Fruit fly (Drosophila melanogaster): Measurements from ENCODE around the gene Nf1.

Gene Nf1

DNA sequence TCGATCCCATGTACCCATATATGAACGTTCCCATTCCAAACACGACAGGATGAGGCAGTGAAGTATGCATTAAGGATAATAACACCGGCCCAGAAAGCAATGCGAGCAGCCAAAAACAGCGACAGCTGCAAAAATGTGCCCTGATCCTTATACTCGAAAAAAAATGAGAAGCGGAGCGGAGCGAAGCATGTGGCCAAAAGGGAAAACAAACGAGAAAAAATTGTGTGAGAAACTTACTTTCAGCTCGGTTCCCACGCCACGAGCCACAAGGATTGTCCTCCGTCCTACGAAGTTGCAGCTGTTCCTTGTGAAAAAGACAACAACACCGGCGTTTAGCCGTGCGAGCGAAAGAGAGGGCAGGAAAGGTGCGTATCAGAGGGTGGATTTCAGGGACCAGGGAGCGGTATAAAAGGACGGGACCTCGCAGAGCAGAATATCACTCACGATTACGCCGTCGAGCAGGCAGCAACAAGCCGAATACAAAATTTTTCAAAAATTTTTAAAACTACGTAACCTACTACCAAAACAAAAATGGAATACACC lies 57.1 kb downstream of the Nf1 start:
- no peak for TF ChIP-seq fd59A (GFP tag; optimal IDR thresholded peaks at IDR 0.05)
- TF ChIP-seq Eip78C (GFP tag), result peak; percentile 13

dm6 chr3R:26041417-26042101 lies 58.7 kb downstream of the Nf1 start, which contains the start of gene gro:
Gene gro (plus strand): TSS chr3R:26041736.
- TF ChIP-seq achi (GFP tag; optimal IDR thresholded peaks at IDR 0.05) (peak; percentile 63), Gug (GFP tag; IDR thresholded peaks at IDR 0.05) (peak; percentile 62; the same call in 1 of the 2 replicates), acj6 (GFP tag; optimal IDR thresholded peaks at IDR 0.05) (peak; percentile 74), CG7368 (GFP tag; optimal IDR thresholded peaks at IDR 0.05) (no peak), Eip93F (GFP tag; optimal IDR thresholded peaks at IDR 0.05) (peak; percentile 56), CG32006 (GFP tag; optimal IDR thresholded peaks at IDR 0.05) (peak; percentile 20), Eip75B (GFP tag; optimal IDR thresholded peaks at IDR 0.05) (peak; percentile 71), cyc (GFP tag; optimal IDR thresholded peaks at IDR 0.05) (peak; percentile 81), CG6808 (GFP tag; optimal IDR thresholded peaks at IDR 0.05) (no peak), fkh (GFP tag; optimal IDR thresholded peaks at IDR 0.05) (no peak), pdm3 (GFP tag; optimal IDR thresholded peaks at IDR 0.05) (peak; percentile 84), Sox102F (GFP tag; optimal IDR thresholded peaks at IDR 0.05) (peak; percentile 41), eg (GFP tag; IDR thresholded peaks at IDR 0.05) (peak; percentile 66), Hr4 (GFP tag; optimal IDR thresholded peaks at IDR 0.05) (peak; percentile 76), CG15336 (GFP tag; IDR thresholded peaks at IDR 0.05) (peak; percentile 54; the same call in 1 of the 2 replicates), Sox14 (GFP tag; optimal IDR thresholded peaks at IDR 0.05) (peak; percentile 60), CG3032 (tag; optimal IDR thresholded peaks at IDR 0.05) (peak; percentile 67), topi (GFP tag; optimal IDR thresholded peaks at IDR 0.05) (peak; percentile 73), lz (GFP tag; optimal IDR thresholded peaks at IDR 0.05) (peak; percentile 73), dsx (GFP tag; optimal IDR thresholded peaks at IDR 0.05; ENCODE audit: poor library complexity, severe bottlenecking) (no peak), CG6854 (GFP tag; optimal IDR thresholded peaks at IDR 0.05) (peak; percentile 57), CG10669 (GFP tag; optimal IDR thresholded peaks at IDR 0.05) (peak; percentile 55), fd59A (GFP tag; optimal IDR thresholded peaks at IDR 0.05) (no peak), CG31627 (GFP tag; optimal IDR thresholded peaks at IDR 0.05) (peak; percentile 76), CG8319 (GFP tag; optimal IDR thresholded peaks at IDR 0.05) (no peak), salr (GFP tag; optimal IDR thresholded peaks at IDR 0.05) (peak in 1 of 2 experiments; percentile 29), Hr39 (GFP tag; optimal IDR thresholded peaks at IDR 0.05) (peak; percentile 77), Hr38 (GFP tag; optimal IDR thresholded peaks at IDR 0.05) (no peak), CG6276 (GFP tag; optimal IDR thresholded peaks at IDR 0.05) (no peak), ss (GFP tag; optimal IDR thresholded peaks at IDR 0.05) (no peak), Blimp-1 (GFP tag; optimal IDR thresholded peaks at IDR 0.05) (no peak), CG10631 (GFP tag; optimal IDR thresholded peaks at IDR 0.05) (peak; percentile 81), CG11294 (GFP tag; IDR thresholded peaks at IDR 0.05) (no peak; the same call in 1 of the 2 replicates), net (GFP tag; optimal IDR thresholded peaks at IDR 0.05) (peak; percentile 26), Smox (GFP tag; optimal IDR thresholded peaks at IDR 0.05) (peak; percentile 72), OdsH (GFP tag; optimal IDR thresholded peaks at IDR 0.05) (peak; percentile 79), fd85E (GFP tag; optimal IDR thresholded peaks at IDR 0.05) (peak; percentile 31), spab (GFP tag; optimal IDR thresholded peaks at IDR 0.05) (no peak), Sox15 (GFP tag; optimal IDR thresholded peaks at IDR 0.05) (peak; percentile 46), CG4318 (GFP tag; optimal IDR thresholded peaks at IDR 0.05) (peak; percentile 0), CG6792 (GFP tag; optimal IDR thresholded peaks at IDR 0.05) (peak; percentile 66), CG8119 (GFP tag; IDR thresholded peaks at IDR 0.05) (peak; percentile 57), CG1621 (tag; optimal IDR thresholded peaks at IDR 0.05) (peak; percentile 56), Ets21C (GFP tag; optimal IDR thresholded peaks at IDR 0.05) (peak; percentile 55), Ets96B (tag; optimal IDR thresholded peaks at IDR 0.05) (peak; percentile 40), CG34406 (GFP tag; optimal IDR thresholded peaks at IDR 0.05) (peak; percentile 41), svp (GFP tag) (peak; percentile 85)
